1 fruit fly cellular context compared by ENCODE assay signal in the genomic region with DNA sequence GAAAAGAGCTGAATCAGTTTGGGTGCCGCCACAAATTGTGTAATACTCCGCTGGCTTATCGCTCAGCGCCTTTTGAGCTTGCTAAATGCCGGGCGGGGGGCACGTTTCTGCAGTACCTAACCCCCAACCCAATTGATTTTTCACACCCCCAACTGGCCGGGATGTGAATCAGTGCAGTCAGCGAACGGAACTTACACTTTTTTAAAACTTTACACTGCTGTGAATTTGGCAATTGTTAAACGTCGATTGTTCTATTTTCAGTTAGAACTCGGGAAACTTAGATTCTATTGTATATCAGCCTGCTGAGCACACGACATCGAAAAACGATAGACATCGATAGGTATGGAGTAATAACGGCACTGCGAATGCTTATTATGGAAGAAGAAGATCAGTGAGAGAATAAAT.
TF ChIP-seq lines count a peak whose summit lies in the region.

A gene (minus strand): TSS at position 335 of the 405 bp plus-strand sequence.

TF ChIP-seq in whole organism, embryonic, 481 proteins besides CTCF, POLR2A, EP300 and RAD21 (continued from another document):
- TF ChIP-seq CG10267 (tag; optimal IDR thresholded peaks at IDR 0.05; lab: Kevin White, UChicago): no peak
- TF ChIP-seq E2f2 (GFP tag; IDR thresholded peaks at IDR 0.05; lab: Robert Waterston, UW): peak; percentile 53
- peak; percentile 43 for TF ChIP-seq CG2116 (GFP tag; optimal IDR thresholded peaks at IDR 0.05; lab: Kevin White, UChicago)
- no peak for TF ChIP-seq NfI (GFP tag; optimal IDR thresholded peaks at IDR 0.05; lab: Kevin White, UChicago)
- no peak for TF ChIP-seq ro (GFP tag; IDR thresholded peaks at IDR 0.05; lab: Robert Waterston, UW)
